Fruit fly (Drosophila melanogaster): ENCODE measurements around the gene AdamTS-A.

The AdamTS-A gene

dm6 chr3R:15472753-15473212 is 3.2 kb downstream of the AdamTS-A start (continued):
- peak; percentile 40 for TF ChIP-seq Hr3 (GFP tag; optimal IDR thresholded peaks at IDR 0.05)
- peak; percentile 48 for TF ChIP-seq Fer3 (tag; optimal IDR thresholded peaks at IDR 0.05)
- no peak for TF ChIP-seq CG42726 (GFP tag; IDR thresholded peaks at IDR 0.05; ENCODE audit: partially characterized antibody)
- TF ChIP-seq E2f1 (GFP tag; IDR thresholded peaks at IDR 0.05): 0 out of 2 replicates have a peak, but pooled peaks have one; percentile 10
- no peak for TF ChIP-seq Bgb (GFP tag; IDR thresholded peaks at IDR 0.05; ENCODE audit: partially characterized antibody)
- 0 out of 3 replicates have a peak, but pooled peaks have one; percentile 9 for TF ChIP-seq CG11560 (tag; IDR thresholded peaks at IDR 0.05)
- peak; percentile 22 for TF ChIP-seq CHES-1-like (GFP tag; optimal IDR thresholded peaks at IDR 0.05)
- no peak for TF ChIP-seq bowl (GFP tag; IDR thresholded peaks at IDR 0.05)
- peak; percentile 46 for TF ChIP-seq Sox100B (GFP tag; optimal IDR thresholded peaks at IDR 0.05)
- TF ChIP-seq vvl (GFP tag; IDR thresholded peaks at IDR 0.05): peak; percentile 7; the same call in 1 of the 2 replicates
- peak; percentile 26 for TF ChIP-seq CG15696 (tag; optimal IDR thresholded peaks at IDR 0.05)
- TF ChIP-seq Antp (GFP tag; optimal IDR thresholded peaks at IDR 0.05): peak; percentile 25
- peak; percentile 61; the same call in 2 of the 3 replicates for TF ChIP-seq Dbx (GFP tag; IDR thresholded peaks at IDR 0.05)
- TF ChIP-seq zen (tag; optimal IDR thresholded peaks at IDR 0.05): no peak
- peak; percentile 39; the same call in 1 of the 2 replicates for TF ChIP-seq wdn (GFP tag; IDR thresholded peaks at IDR 0.05)
- no peak for TF ChIP-seq dimm (GFP tag; IDR thresholded peaks at IDR 0.05)
- TF ChIP-seq slou (GFP tag; optimal IDR thresholded peaks at IDR 0.05): no peak
- TF ChIP-seq crc (GFP tag; optimal IDR thresholded peaks at IDR 0.05): peak; percentile 4
- TF ChIP-seq scrt (GFP tag; optimal IDR thresholded peaks at IDR 0.05): peak; percentile 62
- TF ChIP-seq Vsx1 (GFP tag; optimal IDR thresholded peaks at IDR 0.05): peak; percentile 34
- TF ChIP-seq HLH54F (GFP tag; optimal IDR thresholded peaks at IDR 0.05): peak; percentile 56
- TF ChIP-seq sc (optimal IDR thresholded peaks at IDR 0.05): no peak
- TF ChIP-seq sc (GFP tag; optimal IDR thresholded peaks at IDR 0.05): no peak
- peak; percentile 44 for TF ChIP-seq tap (tag; optimal IDR thresholded peaks at IDR 0.05)
- TF ChIP-seq stc (GFP tag; IDR thresholded peaks at IDR 0.05): no peak
- no peak for TF ChIP-seq ab (GFP tag; optimal IDR thresholded peaks at IDR 0.05)
- no peak for TF ChIP-seq H2.0 (GFP tag; IDR thresholded peaks at IDR 0.05)
- TF ChIP-seq CG8290 (GFP tag; optimal IDR thresholded peaks at IDR 0.05): no peak
- peak in 1 of 2 experiments; percentile 45 for TF ChIP-seq CG8290 (tag; optimal IDR thresholded peaks at IDR 0.05)
- 0 out of 3 replicates have a peak, but pooled peaks have one; percentile 45 for TF ChIP-seq Mrtf (GFP tag; IDR thresholded peaks at IDR 0.05)
- TF ChIP-seq ro (GFP tag; IDR thresholded peaks at IDR 0.05): no peak
- no peak for TF ChIP-seq ash1 (GFP tag; optimal IDR thresholded peaks at IDR 0.05)
- peak; percentile 76 for TF ChIP-seq zfh2 (GFP tag; optimal IDR thresholded peaks at IDR 0.05)
- TF ChIP-seq pita (GFP tag; optimal IDR thresholded peaks at IDR 0.05): no peak
- peak; percentile 74 for TF ChIP-seq Atf6 (GFP tag; IDR thresholded peaks at IDR 0.05)
- peak; percentile 16 for TF ChIP-seq CG15011 (GFP tag; optimal IDR thresholded peaks at IDR 0.05)
- no peak for TF ChIP-seq CG34376 (GFP tag; optimal IDR thresholded peaks at IDR 0.05)
- no peak for TF ChIP-seq ato (GFP tag; IDR thresholded peaks at IDR 0.05; ENCODE audit: partially characterized antibody)
- TF ChIP-seq Poxn (GFP tag; IDR thresholded peaks at IDR 0.05): peak; percentile 5; the same call in 1 of the 2 replicates
- no peak for TF ChIP-seq usp (GFP tag; optimal IDR thresholded peaks at IDR 0.05)
- TF ChIP-seq hkb (optimal IDR thresholded peaks at IDR 0.05): no peak
- TF ChIP-seq hkb (GFP tag; IDR thresholded peaks at IDR 0.05): peak; percentile 34; the same call in 1 of the 2 replicates
- peak; percentile 8 for TF ChIP-seq disco-r (GFP tag; optimal IDR thresholded peaks at IDR 0.05)
- TF ChIP-seq CG11695 (GFP tag; IDR thresholded peaks at IDR 0.05): 0 out of 3 replicates have a peak, but pooled peaks have one; percentile 27
- TF ChIP-seq chinmo (GFP tag; IDR thresholded peaks at IDR 0.05; ENCODE audit: partially characterized antibody): no peak
- TF ChIP-seq Stat92E (GFP tag; optimal IDR thresholded peaks at IDR 0.05): no peak
- TF ChIP-seq Gsc (GFP tag; IDR thresholded peaks at IDR 0.05): no peak
- peak; percentile 15 for TF ChIP-seq CG17385 (GFP tag; optimal IDR thresholded peaks at IDR 0.05)
- TF ChIP-seq sna (GFP tag; IDR thresholded peaks at IDR 0.05; ENCODE audit: partially characterized antibody): no peak
- peak; percentile 51 for TF ChIP-seq Bteb2 (GFP tag; optimal IDR thresholded peaks at IDR 0.05)
- no peak for TF ChIP-seq CG4404 (GFP tag; IDR thresholded peaks at IDR 0.05)
- peak; percentile 45 for TF ChIP-seq ttk (GFP tag; IDR thresholded peaks at IDR 0.05)

All from whole organism, embryonic.